Worm (Caenorhabditis elegans) whole organism, L1 larva: ENCODE results near the gene C44B7.7.

Experiments used
- ama-1 ChIP-seq: fragments of 150-350 bp; optimal IDR thresholded peaks from 2 replicates; lab custom pipeline; 2014
- ces-1 ChIP-seq: fragments of 150-350 bp; optimal IDR thresholded peaks from 2 replicates; lab custom pipeline; 2014; ENCODE audit warnings: missing biosample characterization, missing genetic modification reagents, missing genetic modification characterization
- jun-1 ChIP-seq: fragments of 150-350 bp; optimal IDR thresholded peaks from 2 replicates; lab custom pipeline; 2014; ENCODE audit warnings: missing biosample characterization, missing genetic modification reagents, missing genetic modification characterization
- lin-39 ChIP-seq: fragments of 150-350 bp; optimal IDR thresholded peaks from 2 replicates; lab custom pipeline; 2014; ENCODE audit warnings: missing biosample characterization, missing genetic modification reagents, missing genetic modification characterization
- nhr-12 ChIP-seq: sonication (generic microtip); optimal IDR thresholded peaks from 2 replicates; lab custom pipeline; 2017; ENCODE audit warnings: missing biosample characterization, missing genetic modification characterization
- nhr-237 ChIP-seq: fragments of 150-350 bp; optimal IDR thresholded peaks from 2 replicates; lab custom pipeline; 2014; ENCODE audit warnings: missing biosample characterization, missing genetic modification characterization
- nhr-84 ChIP-seq: sonication (generic microtip); optimal IDR thresholded peaks from 2 replicates; lab custom pipeline; 2017; ENCODE audit warnings: missing biosample characterization, missing genetic modification characterization
- skn-1 ChIP-seq: fragments of 150-350 bp; optimal IDR thresholded peaks from 2 replicates; lab custom pipeline; 2014; ENCODE audit warnings: missing biosample characterization, missing genetic modification characterization
- unc-62 ChIP-seq: fragments of 150-350 bp; optimal IDR thresholded peaks from 2 replicates; lab custom pipeline; 2014; ENCODE audit warnings: missing biosample characterization, missing genetic modification reagents, missing genetic modification characterization
- unc-86 ChIP-seq: sonication (generic microtip); optimal IDR thresholded peaks from 2 replicates; lab custom pipeline; 2016; ENCODE audit warnings: missing genetic modification characterization, missing compliant biosample characterization
- xbp-1 ChIP-seq: sonication (generic microtip); optimal IDR thresholded peaks from 2 replicates; lab custom pipeline; 2016; ENCODE audit warnings: missing genetic modification characterization, missing compliant biosample characterization
- zag-1 ChIP-seq: fragments of 150-350 bp; optimal IDR thresholded peaks from 2 replicates; lab custom pipeline; 2014; ENCODE audit warnings: missing biosample characterization, missing genetic modification characterization
- ztf-4 ChIP-seq: fragments of 150-350 bp; optimal IDR thresholded peaks from 2 replicates; lab custom pipeline; 2014; ENCODE audit warnings: missing biosample characterization, missing genetic modification characterization

- TF ChIP-seq nhr-237: no peak
- no peak for TF ChIP-seq ztf-4 (tag; lab: Kevin White, UChicago)
- TF ChIP-seq jun-1 (tag; lab: Kevin White, UChicago): no peak
- TF ChIP-seq ces-1 (GFP tag; lab: Kevin White, UChicago): no peak
- no peak for TF ChIP-seq skn-1 (tag; lab: Kevin White, UChicago)
- no peak for TF ChIP-seq xbp-1
- no peak for TF ChIP-seq zag-1
- TF ChIP-seq lin-39 (tag; lab: Kevin White, UChicago): no peak
- TF ChIP-seq unc-86 (tag; lab: Kevin White, UChicago): no peak
- no peak for TF ChIP-seq nhr-12 (tag; lab: Kevin White, UChicago)
- TF ChIP-seq nhr-84: no peak
- TF ChIP-seq unc-62: no peak
- no peak for TF ChIP-seq ama-1 (lab: Kevin White, UChicago)
These were observed 48.3 kb downstream of the C44B7.7 start for ce11 chrII:6831531-6832201.
